Fruit fly (Drosophila melanogaster): ENCODE data around the gene CG12499.
A peak's percentile ranks its signal among the peaks of the same experiment; 100 is the strongest.

The CG12499 gene

dm6 chr3R:22400246-22400645, 46.1 kb downstream of the CG12499 start (continued):
- TF ChIP-seq lilli (GFP tag; optimal IDR thresholded peaks at IDR 0.05) (peak; percentile 39), CG9215 (GFP tag; IDR thresholded peaks at IDR 0.05) (peak; percentile 26; the same call in 1 of the 2 replicates), row (GFP tag; IDR thresholded peaks at IDR 0.05) (peak; percentile 61; the same call in 2 of the 3 replicates), unpg (GFP tag; optimal IDR thresholded peaks at IDR 0.05) (no peak), CG12659 (GFP tag; optimal IDR thresholded peaks at IDR 0.05) (no peak), CG8388 (GFP tag; optimal IDR thresholded peaks at IDR 0.05) (no peak), Aef1 (GFP tag; IDR thresholded peaks at IDR 0.05) (peak; percentile 35; the same call in 1 of the 3 replicates), Drgx (GFP tag; IDR thresholded peaks at IDR 0.05) (peak; percentile 68), Gsc (GFP tag; IDR thresholded peaks at IDR 0.05) (no peak), tgo (GFP tag; IDR thresholded peaks at IDR 0.05) (peak; percentile 21; the same call in 1 of the 3 replicates), CG18619 (GFP tag; optimal IDR thresholded peaks at IDR 0.05) (no peak), Lpt (GFP tag; optimal IDR thresholded peaks at IDR 0.05) (no peak), CG16813 (GFP tag; IDR thresholded peaks at IDR 0.05; ENCODE audit: partially characterized antibody) (no peak), CG18262 (tag; optimal IDR thresholded peaks at IDR 0.05) (no peak), gce (GFP tag; IDR thresholded peaks at IDR 0.05) (0 out of 3 replicates have a peak, but pooled peaks have one; percentile 29), usp (GFP tag; optimal IDR thresholded peaks at IDR 0.05) (no peak), jigr1 (GFP tag; IDR thresholded peaks at IDR 0.05) (no peak), CTCF (GFP tag; optimal IDR thresholded peaks at IDR 0.05) (no peak), stwl (tag; optimal IDR thresholded peaks at IDR 0.05) (no peak), zfh1 (GFP tag; IDR thresholded peaks at IDR 0.05) (peak; percentile 56; the same call in 1 of the 3 replicates), E2f1 (GFP tag; IDR thresholded peaks at IDR 0.05) (peak; percentile 41; the same call in 1 of the 2 replicates), onecut (GFP tag; IDR thresholded peaks at IDR 0.05) (no peak), CG12769 (tag; optimal IDR thresholded peaks at IDR 0.05) (peak; percentile 40), Opbp (GFP tag; IDR thresholded peaks at IDR 0.05; ENCODE audit: partially characterized antibody) (no peak), grn (GFP tag; optimal IDR thresholded peaks at IDR 0.05) (peak; percentile 12), sug (tag; optimal IDR thresholded peaks at IDR 0.05) (no peak), CG8089 (GFP tag; optimal IDR thresholded peaks at IDR 0.05) (no peak), CG3163 (GFP tag; optimal IDR thresholded peaks at IDR 0.05) (no peak), Spps (tag; optimal IDR thresholded peaks at IDR 0.05) (no peak), pnt (GFP tag; optimal IDR thresholded peaks at IDR 0.05) (no peak), al (GFP tag; IDR thresholded peaks at IDR 0.05) (peak; percentile 28; the same call in 1 of the 2 replicates), Lim3 (GFP tag; IDR thresholded peaks at IDR 0.05) (no peak), CG12219 (GFP tag; optimal IDR thresholded peaks at IDR 0.05) (no peak), Awh (GFP tag; IDR thresholded peaks at IDR 0.05) (no peak), ATbp (GFP tag; optimal IDR thresholded peaks at IDR 0.05) (no peak), H15 (GFP tag; IDR thresholded peaks at IDR 0.05) (peak; percentile 14; the same call in 1 of the 3 replicates), zen2 (GFP tag; IDR thresholded peaks at IDR 0.05; ENCODE audit: partially characterized antibody) (no peak), CG2712 (tag; optimal IDR thresholded peaks at IDR 0.05) (no peak)

dm6 chr3R:22397068-22397700, 49.2 kb downstream of the CG12499 start:
- 0 out of 4 replicates have a peak, but pooled peaks have one; percentile 56 for TF ChIP-seq Dll (GFP tag; IDR thresholded peaks at IDR 0.05; ENCODE audit: partially characterized antibody)
- no peak for TF ChIP-seq CG4617 (GFP tag; optimal IDR thresholded peaks at IDR 0.05; ENCODE audit: borderline replicate concordance)
- no peak for TF ChIP-seq nerfin-1 (tag; optimal IDR thresholded peaks at IDR 0.05)
- 0 out of 2 replicates have a peak, but pooled peaks have one; percentile 27 for TF ChIP-seq Atf6 (GFP tag; IDR thresholded peaks at IDR 0.05)
- no peak for TF ChIP-seq Hmr (GFP tag; optimal IDR thresholded peaks at IDR 0.05)
- TF ChIP-seq CG4360 (GFP tag; IDR thresholded peaks at IDR 0.05), result 0 out of 2 replicates have a peak, but pooled peaks have one; percentile 16
- no peak for TF ChIP-seq CG8944 (GFP tag; optimal IDR thresholded peaks at IDR 0.05)
- TF ChIP-seq unpg (GFP tag; optimal IDR thresholded peaks at IDR 0.05), result no peak
- TF ChIP-seq Lim3 (GFP tag; IDR thresholded peaks at IDR 0.05), result no peak
- no peak for TF ChIP-seq Dip2 (GFP tag; IDR thresholded peaks at IDR 0.05)
- no peak for TF ChIP-seq hth (optimal IDR thresholded peaks at IDR 0.05)
- no peak for TF ChIP-seq pan (optimal IDR thresholded peaks at IDR 0.05)
- peak in 1 of 2 experiments; percentile 12 for TF ChIP-seq pan (GFP tag; optimal IDR thresholded peaks at IDR 0.05 in 1 of 2, IDR thresholded peaks at IDR 0.05 in 1 of 2)
- 0 out of 3 replicates have a peak, but pooled peaks have one; percentile 19 for TF ChIP-seq Doc3 (GFP tag; IDR thresholded peaks at IDR 0.05; ENCODE audit: partially characterized antibody)
- TF ChIP-seq CG14667 (GFP tag; IDR thresholded peaks at IDR 0.05), result no peak
- no peak for TF ChIP-seq CG12769 (tag; optimal IDR thresholded peaks at IDR 0.05)
- no peak for TF ChIP-seq NC2β (GFP tag; optimal IDR thresholded peaks at IDR 0.05)
